Fruit fly (Drosophila melanogaster): ENCODE results near the gene sstn.

sstn gene

DNA sequence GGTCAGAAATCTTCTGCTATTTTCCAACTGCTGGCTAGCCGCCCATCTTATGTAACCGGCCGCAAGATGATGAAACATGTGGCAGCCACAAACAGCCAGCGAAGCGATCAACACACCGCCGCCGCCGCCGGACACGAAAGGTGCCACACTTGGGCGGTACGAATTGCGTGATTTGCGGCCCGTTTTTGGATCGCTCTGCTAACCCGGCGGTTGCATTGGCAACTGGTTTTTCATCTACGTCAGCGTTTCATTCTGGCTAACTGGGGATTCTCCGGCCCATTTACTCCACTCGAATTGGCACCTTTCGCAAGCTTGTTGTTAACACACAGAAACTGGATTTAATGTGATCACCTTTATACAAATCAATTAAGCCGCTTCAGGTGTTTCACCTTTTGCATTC is 29.2 kb upstream of the sstn start:
- no peak for TF ChIP-seq CTCF (optimal IDR thresholded peaks at IDR 0.05)
- no peak for TF ChIP-seq CG8478 (optimal IDR thresholded peaks at IDR 0.05)

DNA sequence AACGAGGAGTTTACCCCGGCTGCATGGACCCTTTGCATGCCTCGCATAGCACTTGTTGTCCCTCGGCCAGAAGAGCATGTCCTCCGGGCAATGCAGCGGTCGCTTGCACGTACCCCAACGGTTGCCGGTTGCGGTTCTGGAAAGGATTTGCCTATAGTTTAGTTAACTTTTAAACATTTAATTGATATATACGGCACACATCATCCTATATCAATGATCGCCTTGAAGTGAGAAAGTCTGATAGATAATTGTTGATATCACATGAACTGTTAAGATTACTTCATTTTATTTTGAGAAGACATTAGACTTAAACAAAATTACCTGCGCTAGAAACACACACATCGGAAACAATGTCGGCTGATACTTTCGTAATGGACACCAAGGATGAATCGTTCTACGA is 26.8 kb upstream of the sstn start, which contains the start of gene CG32847:
Gene CG32847, plus strand, starts transcription at position 301 of the 400 bp plus-strand sequence.
- TF ChIP-seq CG8478 (optimal IDR thresholded peaks at IDR 0.05) (no peak), CTCF (optimal IDR thresholded peaks at IDR 0.05) (no peak)

DNA sequence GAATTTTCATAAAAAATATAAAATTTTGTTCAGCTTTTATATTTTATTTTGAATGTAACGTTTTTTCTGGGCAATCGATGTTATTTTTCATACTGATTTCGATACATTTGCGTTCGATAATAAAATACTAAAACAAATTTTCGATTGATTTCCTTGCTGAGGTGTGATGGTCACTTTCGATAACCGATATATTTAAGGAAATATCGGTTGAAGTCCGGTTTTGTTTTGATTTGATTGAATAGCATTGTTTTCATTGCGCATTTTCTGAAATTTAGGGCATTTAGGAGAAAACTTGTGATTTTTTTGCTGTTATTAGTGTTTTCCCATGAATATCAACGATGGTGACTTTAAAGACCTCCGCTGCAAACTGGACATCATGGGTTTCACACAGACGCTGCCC is 22.0 kb upstream of the sstn start, which contains the start of gene Cep135:
Gene Cep135, plus strand, starts transcription at position 202 of the 400 bp plus-strand sequence.
- TF ChIP-seq CG8478 (optimal IDR thresholded peaks at IDR 0.05) (no peak), CTCF (optimal IDR thresholded peaks at IDR 0.05) (no peak)

DNA sequence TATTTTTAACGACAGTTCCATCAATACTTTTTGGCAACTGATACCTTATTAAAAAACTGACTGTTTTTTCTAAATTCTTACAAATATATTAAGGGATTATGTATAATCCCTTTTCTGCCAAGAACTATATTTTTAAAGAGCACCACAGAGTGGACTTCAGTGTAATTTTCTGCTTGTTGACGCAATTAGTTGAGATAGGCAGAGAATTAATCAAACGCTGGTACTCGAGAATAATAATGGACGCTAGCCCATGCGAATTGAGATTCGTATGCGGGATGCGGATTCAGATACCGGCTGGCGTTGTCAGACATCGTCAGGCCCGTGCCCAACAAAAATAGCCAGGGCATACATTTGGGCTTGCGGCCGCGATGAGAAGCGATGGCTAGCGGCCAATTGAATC is 18.7 kb upstream of the sstn start, which contains the start of gene CG13458:
Gene CG13458, plus strand, starts transcription at position 301 of the 400 bp plus-strand sequence.
- TF ChIP-seq CTCF (optimal IDR thresholded peaks at IDR 0.05) (no peak), CG8478 (optimal IDR thresholded peaks at IDR 0.05) (no peak)

DNA sequence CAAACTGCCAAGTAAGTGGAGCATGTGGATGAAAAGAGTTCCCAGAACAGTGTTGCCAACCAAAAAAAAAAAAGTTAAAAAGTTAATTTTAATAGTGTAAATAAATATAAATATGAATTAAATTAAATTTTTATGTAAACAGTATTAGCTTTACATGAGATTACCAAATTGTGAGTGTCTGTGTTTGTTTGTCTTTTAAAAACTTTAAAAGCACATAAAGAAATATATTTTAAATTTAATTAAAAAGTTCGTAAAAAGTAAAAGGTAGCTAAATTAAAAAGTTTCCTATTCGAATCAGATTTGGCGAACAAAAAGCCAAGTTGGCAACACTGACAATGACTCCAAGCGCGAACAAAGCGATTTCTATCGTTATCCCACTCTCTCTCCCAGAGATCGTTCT is 14.4 kb upstream of the sstn start:
- TF ChIP-seq CG8478 (optimal IDR thresholded peaks at IDR 0.05): no peak

DNA sequence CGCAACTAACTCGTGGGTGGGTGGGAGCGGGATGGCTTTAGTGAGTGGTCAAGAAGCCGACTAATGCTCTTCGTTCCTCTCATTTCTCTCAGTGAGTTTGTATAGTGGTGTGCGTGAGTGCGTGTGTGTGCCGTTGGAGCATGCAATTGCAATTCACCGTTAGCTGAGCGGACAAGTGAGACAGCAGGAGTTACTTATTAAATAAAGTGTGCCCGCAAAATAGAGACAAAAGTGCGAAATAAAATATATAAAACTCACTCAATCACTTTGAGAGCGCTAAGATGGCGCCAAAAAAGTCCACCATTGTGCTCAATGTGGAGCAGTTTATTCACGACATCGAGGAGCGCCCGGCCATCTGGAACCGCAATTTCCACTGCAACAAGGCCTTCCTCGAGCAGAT is 14.0 kb upstream of the sstn start:
- no peak for TF ChIP-seq CG8478 (optimal IDR thresholded peaks at IDR 0.05)
- TF ChIP-seq CTCF (optimal IDR thresholded peaks at IDR 0.05): no peak

DNA sequence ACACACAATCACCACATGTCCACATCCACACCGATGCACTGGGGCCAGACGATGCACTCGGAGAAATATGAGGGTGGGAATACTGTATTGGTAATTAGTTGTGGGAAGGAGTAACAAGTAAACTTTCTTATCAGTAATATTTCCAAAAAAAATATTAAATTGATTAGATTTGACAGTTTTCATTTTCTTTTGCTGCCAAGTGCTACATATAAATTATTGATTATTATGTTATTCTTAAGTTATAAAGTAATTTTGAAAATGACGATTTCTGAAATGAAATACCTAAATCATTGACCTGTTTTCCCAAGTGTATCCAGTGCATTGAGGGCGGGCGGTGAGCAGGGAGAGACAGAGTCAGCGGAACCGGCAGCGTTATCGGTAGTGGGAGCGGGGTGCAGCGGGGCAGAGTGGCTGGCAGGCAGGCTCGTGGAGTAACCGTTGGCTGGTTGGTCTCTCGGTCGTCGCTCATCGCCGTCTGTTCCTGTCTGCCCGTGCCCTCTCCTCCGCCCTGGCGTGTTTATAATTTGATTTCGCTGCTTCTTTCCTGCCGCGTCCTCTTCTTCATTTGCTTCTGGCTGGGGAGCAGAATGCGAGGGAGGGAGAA is 13.4 kb upstream of the sstn start:
- TF ChIP-seq CTCF (optimal IDR thresholded peaks at IDR 0.05) (no peak), CG8478 (optimal IDR thresholded peaks at IDR 0.05) (no peak)

DNA sequence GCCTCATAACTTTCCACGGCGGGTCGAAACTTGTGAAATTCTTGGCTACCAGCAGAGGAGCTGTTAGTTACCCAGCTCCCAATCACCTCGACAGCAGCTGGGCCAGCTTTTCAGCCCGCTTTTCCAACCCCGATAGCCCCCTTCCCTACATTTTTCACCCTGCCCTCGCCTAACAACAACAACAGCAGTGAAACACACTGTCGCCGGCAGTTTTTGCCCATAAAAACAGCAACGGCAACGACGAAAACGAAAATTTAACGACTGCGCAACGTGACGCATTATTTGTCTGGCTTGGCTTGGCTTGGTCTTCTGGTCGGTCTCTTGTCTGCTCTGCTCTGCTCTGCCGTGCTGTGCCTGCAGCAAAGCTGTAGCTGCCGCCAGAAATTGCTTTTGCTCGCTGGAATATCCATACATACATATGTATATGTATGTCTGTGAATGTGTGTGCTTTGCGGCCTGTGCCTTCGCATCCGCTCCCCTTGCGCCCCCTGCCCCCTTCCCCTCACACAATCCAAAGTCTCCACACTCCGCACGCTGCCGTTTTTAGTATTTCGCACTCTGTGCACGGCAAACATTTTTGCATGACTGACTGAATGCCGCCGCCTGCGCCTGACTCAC is 12.7 kb upstream of the sstn start:
- TF ChIP-seq CG8478 (optimal IDR thresholded peaks at IDR 0.05): no peak
- no peak for TF ChIP-seq CTCF (optimal IDR thresholded peaks at IDR 0.05)

DNA sequence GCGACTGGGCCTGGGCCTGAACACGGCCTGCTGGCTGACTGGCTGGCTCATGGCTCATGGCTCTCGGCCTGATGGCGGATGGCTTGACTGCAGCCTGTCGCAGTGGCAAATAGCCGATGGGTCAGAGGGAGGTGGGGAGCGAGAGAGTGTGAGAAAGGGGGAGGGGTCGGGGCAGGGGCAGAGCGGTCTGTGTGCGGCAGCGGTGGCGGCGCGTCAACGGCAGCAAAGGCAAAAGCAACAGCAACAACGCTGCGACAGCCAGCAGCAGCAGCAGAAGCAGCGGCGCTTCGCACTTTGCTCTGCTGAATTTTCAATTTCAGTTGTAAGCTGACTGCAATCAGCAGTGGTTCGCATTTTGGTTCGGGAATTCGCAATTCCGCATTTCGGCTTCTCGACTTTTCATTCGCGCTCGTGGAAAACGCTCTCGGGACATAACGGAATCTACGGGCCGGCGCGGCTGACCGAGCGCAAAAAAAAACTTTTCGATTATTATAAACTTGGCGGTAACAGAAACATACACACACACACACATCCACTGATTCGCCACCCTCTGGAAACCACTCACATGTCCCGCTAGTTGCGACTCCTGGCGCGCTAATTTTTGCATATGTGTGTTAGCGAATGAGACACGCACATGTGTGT is 11.2 kb upstream of the sstn start, which contains the start of gene CG45071:
Gene CG45071, plus strand, starts transcription at position 317 of the 642 bp plus-strand sequence.
- TF ChIP-seq CG8478 (optimal IDR thresholded peaks at IDR 0.05) (no peak), CTCF (optimal IDR thresholded peaks at IDR 0.05) (no peak)

DNA sequence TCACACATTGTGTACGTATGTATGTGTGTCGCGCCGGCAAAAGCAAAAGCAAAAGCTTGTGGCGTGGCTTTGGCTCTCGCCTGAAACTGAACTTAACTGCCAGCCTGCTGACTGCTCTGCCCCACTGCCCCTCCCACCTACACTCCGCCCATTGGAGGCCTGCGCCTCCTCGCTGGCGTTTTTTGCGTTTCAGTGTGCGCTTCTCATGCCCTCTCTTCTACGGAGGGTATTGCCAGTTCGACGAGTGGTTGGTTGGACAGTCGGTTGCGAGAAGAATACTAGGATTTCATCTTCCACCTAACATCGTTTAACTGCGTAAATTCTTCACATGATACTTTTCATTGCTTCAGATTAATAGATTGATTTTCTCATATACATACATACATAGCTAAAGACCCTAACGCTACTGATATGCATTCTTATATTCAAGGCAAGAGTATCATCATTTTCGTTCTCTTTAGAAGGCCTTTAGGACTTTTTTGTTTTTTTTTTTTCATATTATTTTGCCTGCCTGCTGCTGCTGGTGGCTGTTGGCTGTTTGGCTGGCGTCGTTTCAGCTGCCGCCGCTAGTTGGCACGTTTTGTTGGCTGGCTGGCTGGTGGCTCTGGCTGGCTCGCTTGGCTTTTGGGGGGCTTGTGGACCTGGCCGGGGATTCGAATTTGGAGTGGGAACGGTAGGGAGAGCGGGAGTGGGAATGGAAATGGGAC is 10.5 kb upstream of the sstn start:
- TF ChIP-seq CTCF (optimal IDR thresholded peaks at IDR 0.05): no peak
- TF ChIP-seq CG8478 (optimal IDR thresholded peaks at IDR 0.05): no peak

DNA sequence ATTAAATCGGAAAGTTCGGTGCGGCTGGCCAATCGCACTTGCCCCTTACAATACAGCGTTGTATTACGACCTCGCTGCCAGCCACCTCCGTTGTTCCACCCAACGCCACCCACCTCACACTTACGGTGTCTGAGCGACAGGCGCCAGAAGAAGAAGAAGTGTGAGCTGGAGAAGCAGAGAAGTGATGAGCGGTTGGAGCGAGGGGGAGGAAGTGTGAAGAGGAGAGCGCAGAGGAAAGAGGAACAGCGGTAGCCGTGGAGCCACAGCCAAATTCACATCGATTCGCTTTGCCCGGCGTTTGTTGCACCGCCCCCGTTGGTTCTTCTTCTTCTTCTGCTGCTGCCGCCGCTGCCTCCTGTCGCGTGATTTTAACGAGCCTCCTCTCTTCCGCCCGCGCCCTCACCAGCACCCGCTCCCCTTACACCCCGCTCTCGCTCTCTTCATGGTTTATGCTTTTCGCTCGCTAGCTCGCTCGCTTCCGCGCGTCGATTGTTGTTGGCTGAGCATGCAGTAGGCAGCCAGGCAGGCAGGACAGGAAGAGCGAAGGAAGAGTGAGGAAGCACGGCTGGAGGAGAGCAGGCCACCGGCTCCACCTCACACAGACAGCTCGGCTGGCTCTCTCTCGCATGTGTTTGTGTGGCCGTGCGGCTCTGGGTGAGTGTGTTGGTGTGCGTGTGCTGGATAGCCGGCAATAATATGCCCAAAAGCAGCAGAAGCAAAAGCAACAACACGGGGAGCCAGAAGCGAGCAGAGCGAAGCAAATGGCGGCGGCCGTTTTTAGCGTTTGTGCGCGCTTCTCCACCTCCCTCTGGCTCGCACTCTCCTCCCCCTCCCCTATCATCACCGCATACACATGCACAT is 9.7 kb upstream of the sstn start:
- TF ChIP-seq CTCF (optimal IDR thresholded peaks at IDR 0.05) (no peak), CG8478 (optimal IDR thresholded peaks at IDR 0.05) (no peak)

DNA sequence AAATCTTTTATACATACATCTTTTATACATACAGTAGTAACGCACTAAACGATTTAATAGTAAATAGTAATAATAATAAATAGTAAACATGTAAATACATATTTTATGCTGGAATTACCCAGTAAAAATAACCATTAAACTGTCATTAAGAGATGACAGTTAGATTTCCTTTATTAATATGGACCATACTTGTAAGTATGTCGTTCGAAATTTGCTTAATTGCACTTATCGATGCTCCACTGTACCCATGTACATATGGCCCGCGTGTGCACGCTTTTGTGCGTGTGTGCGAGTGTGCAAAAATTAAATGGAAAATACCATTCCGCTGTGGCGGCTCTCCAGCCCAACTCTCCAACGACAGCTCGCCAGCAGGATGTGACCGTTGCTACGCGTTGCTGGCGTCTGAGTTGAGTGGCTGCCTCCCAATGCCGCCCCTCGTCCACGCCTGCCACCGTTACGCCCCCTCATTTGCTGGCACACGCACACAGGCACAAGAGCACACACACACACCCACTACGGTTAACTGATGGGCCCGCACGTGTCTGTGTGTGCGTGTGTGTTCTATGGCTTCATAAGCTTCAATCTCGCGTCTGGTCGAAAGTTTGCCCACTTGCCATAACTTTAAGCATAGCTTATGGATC is 8.3 kb upstream of the sstn start:
- TF ChIP-seq CG8478 (optimal IDR thresholded peaks at IDR 0.05) (no peak), CTCF (optimal IDR thresholded peaks at IDR 0.05) (no peak)

DNA sequence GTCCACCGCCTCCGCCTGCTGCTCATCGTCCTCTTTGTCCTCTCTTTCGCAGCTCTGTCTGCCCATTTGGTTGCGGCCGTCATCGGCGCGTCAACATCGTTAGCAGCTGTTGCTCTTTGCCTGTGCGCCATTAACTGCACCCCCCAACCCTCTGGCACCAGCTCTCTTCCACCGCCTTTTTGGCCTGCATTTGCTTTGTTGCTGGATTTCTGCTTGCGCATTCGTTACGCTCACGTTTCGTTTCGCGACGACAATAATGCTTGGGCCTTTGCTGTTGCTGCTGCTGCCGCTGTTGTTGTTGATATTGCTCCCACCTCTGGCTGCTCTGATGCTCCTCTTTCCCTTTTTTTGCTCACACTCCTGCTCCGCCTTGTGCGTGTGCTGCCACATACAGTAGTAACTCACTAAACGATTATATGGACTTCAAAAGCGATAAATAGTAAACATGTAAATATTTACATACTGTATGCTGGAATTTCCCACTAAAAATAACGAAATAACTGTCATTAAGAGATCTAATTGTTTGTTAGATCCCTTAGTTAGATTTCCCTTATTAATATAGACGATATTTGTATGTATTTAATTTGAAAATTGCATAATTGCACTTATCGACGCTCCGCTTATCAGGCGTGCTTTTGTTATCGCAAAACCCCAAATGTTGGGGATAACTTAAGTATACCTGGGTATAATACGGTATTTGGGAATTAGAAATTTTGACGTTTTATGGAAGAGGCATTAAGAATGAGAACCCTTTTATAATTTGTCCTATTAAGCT is 7.3 kb upstream of the sstn start:
- no peak for TF ChIP-seq CG8478 (optimal IDR thresholded peaks at IDR 0.05)
- no peak for TF ChIP-seq CTCF (optimal IDR thresholded peaks at IDR 0.05)

Measured in S2 (cell line).